Worm (Caenorhabditis elegans): ENCODE results near the gene T23F2.2.

The T23F2.2 gene

DNA sequence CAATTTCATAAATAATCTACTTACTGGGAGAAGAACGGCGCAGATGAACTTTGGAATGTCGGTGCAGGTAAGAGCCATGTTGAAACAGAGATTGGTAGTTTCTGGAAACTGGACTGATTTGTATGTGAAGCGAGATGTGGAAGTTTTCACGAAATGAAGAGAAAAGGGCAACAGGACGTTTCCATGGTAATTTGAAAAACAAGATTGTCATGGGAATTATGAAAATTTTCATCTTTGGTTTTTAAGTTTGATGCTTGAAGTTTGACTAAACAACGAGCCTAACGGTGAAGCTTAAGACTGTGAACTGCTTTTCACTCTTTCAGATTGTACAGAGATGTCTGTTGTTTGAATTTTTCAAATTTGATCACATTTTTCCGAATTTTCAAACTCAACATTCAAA is 7.2 kb upstream of the T23F2.2 start, which contains the start of gene T23F2.3:
Gene T23F2.3, minus strand, starts transcription at position 101 of the 400 bp plus-strand sequence.
- TF ChIP-seq K02D7.2 (tag; optimal IDR thresholded peaks at IDR 0.05) (no peak), ceh-48 (tag; optimal IDR thresholded peaks at IDR 0.05) (no peak), pqm-1 (tag; optimal IDR thresholded peaks at IDR 0.05) (no peak), che-1 (tag; optimal IDR thresholded peaks at IDR 0.05) (no peak), eyg-1 (tag; optimal IDR thresholded peaks at IDR 0.05) (no peak), nhr-232 (tag; optimal IDR thresholded peaks at IDR 0.05) (no peak)

DNA sequence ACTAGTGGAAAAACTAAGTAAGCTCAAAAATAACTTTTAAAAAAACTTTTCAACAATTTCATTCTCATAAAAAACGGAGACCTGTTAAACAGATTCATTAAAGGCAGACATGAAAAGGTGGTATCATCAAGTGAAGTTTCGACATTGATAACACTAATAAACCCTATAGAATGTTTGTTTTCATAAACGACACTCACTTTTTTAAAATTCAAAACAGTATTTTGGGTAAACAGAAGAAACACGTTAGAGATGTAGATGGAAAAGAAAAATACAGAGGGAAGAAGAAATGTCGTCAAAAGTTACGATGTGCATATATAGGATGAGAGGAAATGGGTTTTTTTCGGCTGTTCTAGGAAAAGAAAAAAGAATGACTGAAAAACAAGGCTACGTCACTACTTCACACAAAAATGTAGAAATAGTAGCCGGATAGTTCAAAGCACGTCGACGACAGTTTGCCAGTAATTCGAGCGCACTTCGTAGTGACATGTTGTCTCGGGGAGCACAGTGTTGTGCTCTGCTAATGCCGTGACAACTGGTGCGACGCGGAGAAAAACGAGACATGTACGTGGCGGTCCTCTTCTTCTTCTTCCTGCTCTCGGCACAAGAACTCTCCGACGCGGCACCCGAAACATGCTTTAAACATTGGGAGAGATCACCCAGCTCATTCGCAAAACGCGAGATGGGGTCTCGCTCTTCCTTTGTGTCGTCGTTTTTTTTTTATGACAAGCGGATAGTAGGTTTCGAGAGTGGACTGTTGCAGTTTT is 4.2 kb upstream of the T23F2.2 start:
- TF ChIP-seq ceh-30 (tag; optimal IDR thresholded peaks at IDR 0.05) (no peak), ceh-18 (tag; optimal IDR thresholded peaks at IDR 0.05) (peak; percentile 44)

DNA sequence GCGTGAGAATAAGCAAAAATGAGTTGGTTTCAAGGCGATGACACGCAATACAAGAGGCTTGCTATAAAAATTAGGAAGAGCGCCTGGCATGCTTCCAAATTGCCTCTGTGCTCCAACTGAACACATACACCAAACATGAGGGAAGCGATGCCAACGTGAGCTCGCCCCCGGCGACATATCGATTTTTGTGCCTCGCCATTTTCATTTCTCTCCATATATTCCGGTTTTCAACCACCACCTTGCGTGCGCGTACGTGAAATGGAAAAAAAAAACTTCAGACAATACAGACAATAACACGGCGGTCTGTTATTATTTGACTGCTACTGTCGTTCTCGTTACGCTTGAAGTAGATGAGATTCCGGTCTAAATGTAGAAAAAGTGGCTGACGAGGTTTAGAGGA is 2.9 kb upstream of the T23F2.2 start:
- peak; percentile 24 for TF ChIP-seq ceh-31 (tag; optimal IDR thresholded peaks at IDR 0.05)
- TF ChIP-seq ets-4 (tag; optimal IDR thresholded peaks at IDR 0.05), result no peak
- TF ChIP-seq ceh-48 (tag; optimal IDR thresholded peaks at IDR 0.05), result peak; percentile 75

DNA sequence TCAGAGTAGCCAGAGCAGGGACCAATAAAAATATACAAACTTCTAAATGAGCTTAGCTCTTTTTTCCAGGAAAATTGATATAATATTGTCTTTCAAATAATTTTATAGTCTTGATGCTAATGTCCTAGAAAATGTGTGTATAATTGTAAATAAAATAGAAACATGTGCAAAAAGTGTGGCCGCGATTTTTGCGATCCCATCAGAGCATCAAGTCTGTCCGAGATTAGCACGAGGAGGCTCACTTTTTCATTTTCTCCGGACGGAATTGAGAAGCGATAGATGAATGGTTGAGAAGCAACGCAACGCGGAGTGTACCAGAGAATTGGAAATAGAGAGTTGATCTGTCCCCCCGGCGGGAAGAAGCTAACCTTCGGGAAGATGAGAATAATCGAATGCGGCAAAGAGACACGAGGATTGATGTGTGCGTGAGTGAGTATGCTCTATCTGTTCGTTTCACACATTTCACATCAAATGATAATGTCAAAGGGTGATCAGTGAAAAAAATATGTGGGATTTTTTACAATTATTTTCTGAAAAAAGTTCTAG is 1.5 kb upstream of the T23F2.2 start:
- peak; percentile 66 for TF ChIP-seq unc-55 (GFP tag; optimal IDR thresholded peaks at IDR 0.05)
- TF ChIP-seq rnt-1 (tag; optimal IDR thresholded peaks at IDR 0.05), result peak; percentile 49
- no peak for TF ChIP-seq ceh-45 (GFP tag; IDR thresholded peaks at IDR 0.05)
- peak; percentile 1 for TF ChIP-seq hlh-8 (tag; optimal IDR thresholded peaks at IDR 0.05)
- TF ChIP-seq ceh-18 (tag; optimal IDR thresholded peaks at IDR 0.05), result peak; percentile 12
- no peak for TF ChIP-seq pqm-1 (tag; optimal IDR thresholded peaks at IDR 0.05)

DNA sequence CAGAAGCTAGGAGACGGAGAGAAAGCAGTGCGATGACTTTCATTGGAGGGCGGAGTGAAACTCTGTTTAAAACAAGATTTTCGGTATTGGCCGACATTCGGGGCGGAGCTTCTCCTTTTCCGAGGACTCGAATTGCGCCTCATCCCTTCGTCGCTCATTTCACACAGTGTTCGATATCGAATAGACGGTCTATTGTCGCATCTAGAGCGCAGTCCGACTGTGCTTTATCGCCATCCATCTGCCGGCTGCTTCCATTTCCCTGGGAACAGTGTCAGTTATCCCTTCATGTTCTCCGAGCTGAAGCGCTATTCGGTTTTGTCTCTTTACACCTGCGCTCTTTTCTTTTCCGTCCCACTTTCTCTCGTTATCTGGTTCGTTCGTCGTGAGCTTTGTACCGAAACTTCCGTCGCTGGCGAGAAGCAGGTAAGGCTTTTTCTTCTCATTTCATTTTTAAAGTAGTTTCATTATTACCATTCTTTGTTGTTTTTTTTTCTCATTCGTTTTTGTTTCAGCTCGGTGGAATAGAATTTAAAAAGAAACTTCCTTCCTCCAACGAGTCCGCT is 12.1 kb downstream of the T23F2.2 start, which contains the start of the genes bus-8A and bus-8B:
Gene bus-8A, plus strand, starts transcription at position 96 of the 563 bp plus-strand sequence.
Gene bus-8B, plus strand, starts transcription at position 513 of the 563 bp plus-strand sequence.
- no peak for TF ChIP-seq Y22D7AL.16 (tag; optimal IDR thresholded peaks at IDR 0.05)
- no peak for TF ChIP-seq C38D4.7 (GFP tag; optimal IDR thresholded peaks at IDR 0.05)

DNA sequence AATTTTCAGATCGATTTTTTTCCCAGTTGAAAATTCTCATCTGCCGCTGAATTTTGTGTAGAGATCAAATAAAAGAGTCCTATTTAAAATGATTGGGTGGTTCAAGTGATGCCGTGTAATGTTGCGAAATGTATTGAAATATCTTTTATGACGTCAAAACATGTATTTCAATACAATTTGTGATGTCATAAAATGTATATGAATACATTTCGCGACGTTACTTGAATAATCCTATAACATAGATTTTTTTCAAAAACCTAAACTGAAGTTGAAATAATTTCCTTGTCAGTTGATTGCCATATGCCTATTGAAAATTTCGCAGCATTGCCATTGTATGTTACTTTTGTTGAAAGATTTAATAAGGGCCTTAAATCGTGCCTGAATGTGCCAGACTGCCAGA is 15.5 kb downstream of the T23F2.2 start, which contains the start of gene F55D1.1:
Gene F55D1.1, plus strand, starts transcription at position 301 of the 400 bp plus-strand sequence.
- TF ChIP-seq ttx-3 (tag; optimal IDR thresholded peaks at IDR 0.05), result no peak
- no peak for TF ChIP-seq eyg-1 (tag; optimal IDR thresholded peaks at IDR 0.05)
- TF ChIP-seq gmeb-2 (tag; optimal IDR thresholded peaks at IDR 0.05), result no peak
- no peak for TF ChIP-seq unc-86 (tag; optimal IDR thresholded peaks at IDR 0.05)
- no peak for TF ChIP-seq che-1 (tag; optimal IDR thresholded peaks at IDR 0.05)
- TF ChIP-seq F13H6.1 (tag; optimal IDR thresholded peaks at IDR 0.05), result no peak
- TF ChIP-seq madf-2 (tag; optimal IDR thresholded peaks at IDR 0.05), result no peak
- TF ChIP-seq K02D7.2 (tag; optimal IDR thresholded peaks at IDR 0.05), result no peak
- no peak for TF ChIP-seq lim-6 (tag; optimal IDR thresholded peaks at IDR 0.05)
- no peak for TF ChIP-seq nhr-11 (tag; optimal IDR thresholded peaks at IDR 0.05)
- no peak for TF ChIP-seq ceh-2 (tag; optimal IDR thresholded peaks at IDR 0.05)
- no peak for TF ChIP-seq ama-1 (optimal IDR thresholded peaks at IDR 0.05)
- no peak for TF ChIP-seq hlh-30 (tag; optimal IDR thresholded peaks at IDR 0.05; ENCODE audit: insufficient read depth)
- TF ChIP-seq pha-2 (tag; optimal IDR thresholded peaks at IDR 0.05), result no peak
- no peak for TF ChIP-seq elt-2 (tag; optimal IDR thresholded peaks at IDR 0.05)
- no peak for TF ChIP-seq pqm-1 (tag; optimal IDR thresholded peaks at IDR 0.05)

DNA sequence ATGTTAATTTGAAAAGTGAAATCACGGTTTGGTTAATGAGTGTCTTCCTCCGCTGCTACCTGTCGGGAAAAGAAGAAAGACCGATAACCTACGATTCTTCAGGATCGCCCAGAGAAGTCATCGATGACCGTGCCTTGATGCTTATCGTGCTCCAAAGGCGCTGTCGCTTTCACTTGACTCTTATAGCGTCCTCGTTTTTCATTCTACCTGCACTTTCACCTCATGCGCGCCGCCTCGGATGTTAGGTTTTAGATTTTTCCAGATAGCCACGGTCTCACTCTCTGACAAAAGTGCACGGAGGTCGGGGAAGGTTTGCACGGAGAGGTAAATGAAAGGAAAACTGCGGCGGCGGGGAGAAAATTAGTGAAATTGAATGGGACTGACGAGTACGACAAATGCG is 16.2 kb downstream of the T23F2.2 start:
- no peak for TF ChIP-seq ceh-19 (GFP tag; optimal IDR thresholded peaks at IDR 0.05)
- no peak for TF ChIP-seq odd-2 (tag; optimal IDR thresholded peaks at IDR 0.05)
- TF ChIP-seq dmd-4 (tag; optimal IDR thresholded peaks at IDR 0.05; ENCODE audit: borderline replicate concordance), result no peak
- no peak for TF ChIP-seq unc-55 (GFP tag; optimal IDR thresholded peaks at IDR 0.05)
- TF ChIP-seq hlh-13 (GFP tag; optimal IDR thresholded peaks at IDR 0.05), result no peak

Measured in whole organism, late embryonic.